Worm (Caenorhabditis elegans) whole organism, late embryonic: ENCODE results near the gene F25E5.2.

Source experiments
- C08G9.2 ChIP-seq: sonication (generic microtip); optimal IDR thresholded peaks from 2 replicates; lab custom pipeline; 2016; ENCODE audit warnings: mild to moderate bottlenecking, missing genetic modification characterization, moderate library complexity, missing compliant biosample characterization
- C38D4.7 ChIP-seq: fragments of 200-800 bp; sonication (Bioruptor generic); optimal IDR thresholded peaks from 2 replicates; lab custom pipeline; 2018; ENCODE audit warnings: mild to moderate bottlenecking, missing genetic modification characterization, moderate library complexity, missing compliant biosample characterization
- F13H6.1 ChIP-seq: sonication (generic microtip); optimal IDR thresholded peaks from 2 replicates; lab custom pipeline; 2016; ENCODE audit warnings: missing genetic modification characterization, missing compliant biosample characterization
- K02D7.2 ChIP-seq: sonication (generic microtip); optimal IDR thresholded peaks from 2 replicates; lab custom pipeline; 2017; ENCODE audit warnings: mild to moderate bottlenecking, missing genetic modification characterization, missing compliant biosample characterization
- K09A11.1 ChIP-seq: sonication (generic microtip); optimal IDR thresholded peaks from 2 replicates; lab custom pipeline; 2017; ENCODE audit warnings: antibody characterized with exemption, mild to moderate bottlenecking, missing genetic modification characterization, missing compliant biosample characterization; ENCODE audit not compliant: insufficient read depth
- Y22D7AL.16 ChIP-seq: sonication (generic microtip); optimal IDR thresholded peaks from 2 replicates; lab custom pipeline; 2016; ENCODE audit warnings: missing genetic modification characterization, missing compliant biosample characterization
- ahr-1 ChIP-seq: sonication (generic microtip); optimal IDR thresholded peaks from 2 replicates; lab custom pipeline; 2016; ENCODE audit warnings: missing genetic modification characterization, missing compliant biosample characterization
- ceh-18 ChIP-seq: sonication (generic microtip); optimal IDR thresholded peaks from 2 replicates; lab custom pipeline; 2016; ENCODE audit warnings: missing genetic modification characterization, missing compliant biosample characterization
- ceh-19 ChIP-seq: fragments of 200-800 bp; sonication (Bioruptor generic); optimal IDR thresholded peaks from 2 replicates; lab custom pipeline; 2018; ENCODE audit warnings: mild to moderate bottlenecking, missing genetic modification characterization, missing compliant biosample characterization
- ceh-22 ChIP-seq: sonication (generic microtip); optimal IDR thresholded peaks from 2 replicates; lab custom pipeline; 2017; ENCODE audit warnings: missing biosample characterization, missing genetic modification characterization
- ceh-30 ChIP-seq: fragments of 150-350 bp; optimal IDR thresholded peaks from 2 replicates; lab custom pipeline; 2014; ENCODE audit warnings: missing biosample characterization, missing genetic modification characterization
- ceh-31 ChIP-seq: sonication (generic microtip); optimal IDR thresholded peaks from 2 replicates; lab custom pipeline; 2016; ENCODE audit warnings: missing genetic modification characterization, missing compliant biosample characterization
- ceh-34 ChIP-seq: sonication (generic microtip); optimal IDR thresholded peaks from 2 replicates; lab custom pipeline; 2016; ENCODE audit warnings: mild to moderate bottlenecking, missing genetic modification characterization, missing compliant biosample characterization
- ceh-45 ChIP-seq: fragments of 200-800 bp; sonication (Bioruptor generic); IDR thresholded peaks from 2 replicates; pipeline ENCODE4 v1.3.6; 2022; ENCODE audit warnings: missing genetic modification reagents, missing genetic modification characterization, missing compliant biosample characterization
- ceh-48 ChIP-seq: sonication (generic microtip); optimal IDR thresholded peaks from 2 replicates; lab custom pipeline; 2016; ENCODE audit warnings: missing genetic modification characterization, inconsistent platforms, missing compliant biosample characterization
- che-1 ChIP-seq: sonication (generic microtip); optimal IDR thresholded peaks from 2 replicates; lab custom pipeline; 2016; ENCODE audit warnings: mild to moderate bottlenecking, missing genetic modification characterization, missing compliant biosample characterization
- dve-1 ChIP-seq: sonication (generic microtip); optimal IDR thresholded peaks from 2 replicates; lab custom pipeline; 2017; ENCODE audit warnings: antibody characterized with exemption, mild to moderate bottlenecking, missing genetic modification characterization, missing compliant biosample characterization
- elt-2 ChIP-seq: sonication (generic microtip); optimal IDR thresholded peaks from 2 replicates; lab custom pipeline; 2016; ENCODE audit warnings: missing genetic modification reagents, missing genetic modification characterization, missing compliant biosample characterization
- fax-1 ChIP-seq: sonication (generic microtip); optimal IDR thresholded peaks from 2 replicates; lab custom pipeline; 2016; ENCODE audit warnings: missing genotype, missing genetic modification characterization, missing compliant biosample characterization
- gmeb-2 ChIP-seq: sonication (generic microtip); optimal IDR thresholded peaks from 2 replicates; lab custom pipeline; 2016; ENCODE audit warnings: missing genetic modification characterization, inconsistent platforms, missing compliant biosample characterization
- hlh-15 ChIP-seq: sonication (generic microtip); optimal IDR thresholded peaks from 2 replicates; lab custom pipeline; 2016; ENCODE audit warnings: missing genetic modification characterization, missing compliant biosample characterization
- hlh-30 ChIP-seq: sonication (generic microtip); optimal IDR thresholded peaks from 2 replicates; lab custom pipeline; 2017; ENCODE audit warnings: antibody characterized with exemption, missing genetic modification characterization, missing compliant biosample characterization; ENCODE audit not compliant: insufficient read depth
- lim-6 ChIP-seq: sonication (generic microtip); optimal IDR thresholded peaks from 2 replicates; lab custom pipeline; 2016; ENCODE audit warnings: missing genetic modification characterization, missing compliant biosample characterization
- lin-11 ChIP-seq: fragments of 200-800 bp; sonication (Bioruptor generic); optimal IDR thresholded peaks from 2 replicates; lab custom pipeline; 2018; ENCODE audit warnings: mild to moderate bottlenecking, missing genetic modification characterization, missing compliant biosample characterization
- madf-2 ChIP-seq: sonication (generic microtip); optimal IDR thresholded peaks from 2 replicates; lab custom pipeline; 2017; ENCODE audit warnings: missing genetic modification characterization, missing compliant biosample characterization
- nhr-11 ChIP-seq: fragments of 150-350 bp; optimal IDR thresholded peaks from 2 replicates; lab custom pipeline; 2014; ENCODE audit warnings: missing biosample characterization, missing genetic modification characterization
- npax-4 ChIP-seq: sonication (generic microtip); optimal IDR thresholded peaks from 2 replicates; lab custom pipeline; 2016; ENCODE audit warnings: missing genetic modification characterization, missing compliant biosample characterization
- odd-2 ChIP-seq: sonication (generic microtip); optimal IDR thresholded peaks from 2 replicates; lab custom pipeline; 2017; ENCODE audit warnings: antibody characterized with exemption, mild to moderate bottlenecking, missing genetic modification characterization, missing compliant biosample characterization
- pha-2 ChIP-seq: sonication (generic microtip); optimal IDR thresholded peaks from 2 replicates; lab custom pipeline; 2017; ENCODE audit warnings: mild to moderate bottlenecking, missing genetic modification characterization, missing compliant biosample characterization
- pqm-1 ChIP-seq: sonication (generic microtip); optimal IDR thresholded peaks from 2 replicates; lab custom pipeline; 2016; ENCODE audit warnings: missing genetic modification characterization, missing compliant biosample characterization
- pros-1 ChIP-seq: fragments of 150-350 bp; optimal IDR thresholded peaks from 2 replicates; lab custom pipeline; 2014; ENCODE audit warnings: missing biosample characterization, missing genetic modification reagents, missing genetic modification characterization
- ref-2 ChIP-seq: sonication (generic microtip); optimal IDR thresholded peaks from 2 replicates; lab custom pipeline; 2016; ENCODE audit warnings: missing genetic modification characterization, missing compliant biosample characterization
- sdc-2 ChIP-seq: sonication (generic microtip); optimal IDR thresholded peaks from 2 replicates; lab custom pipeline; 2016; ENCODE audit warnings: missing genotype, missing genetic modification characterization, missing compliant biosample characterization
- syd-9 ChIP-seq: sonication (generic microtip); optimal IDR thresholded peaks from 2 replicates; lab custom pipeline; 2016; ENCODE audit warnings: mild to moderate bottlenecking, missing genetic modification characterization, moderate library complexity, missing compliant biosample characterization
- tbx-2 ChIP-seq: sonication (generic microtip); optimal IDR thresholded peaks from 2 replicates; lab custom pipeline; 2016; ENCODE audit warnings: missing genetic modification characterization, missing compliant biosample characterization
- ttx-3 ChIP-seq: sonication (generic microtip); optimal IDR thresholded peaks from 2 replicates; lab custom pipeline; 2016; ENCODE audit warnings: missing genetic modification reagents, missing genetic modification characterization, missing compliant biosample characterization
- unc-3 ChIP-seq, 2 experiments: fragments of 200-800 bp in 1 of 2; sonication (Bioruptor generic) in 1 of 2; sonication (generic microtip) in 1 of 2; conservative IDR thresholded peaks in 1 of 2; optimal IDR thresholded peaks in 1 of 2; 2 replicates each; pipeline versions ENCODE4 v1.3.6 to Lab custom; 2016 to 2022; ENCODE audit warnings: missing compliant biosample characterization in 2 of 2, missing genetic modification characterization in 2 of 2, missing genetic modification reagents in 1 of 2
- unc-42 ChIP-seq: sonication (generic microtip); optimal IDR thresholded peaks from 2 replicates; lab custom pipeline; 2016; ENCODE audit warnings: missing genotype, missing genetic modification characterization, missing compliant biosample characterization
- unc-86 ChIP-seq: sonication (generic microtip); optimal IDR thresholded peaks from 2 replicates; lab custom pipeline; 2016; ENCODE audit warnings: missing genetic modification characterization, missing compliant biosample characterization
- ztf-16 ChIP-seq: sonication (generic microtip); optimal IDR thresholded peaks from 2 replicates; lab custom pipeline; 2017; ENCODE audit warnings: missing genetic modification characterization, missing compliant biosample characterization

The F25E5.2 gene

ce11 chrV:7437538-7437937, 17.6 kb upstream of the F25E5.2 start, which contains the start of gene F25E5.9:
Gene F25E5.9 (minus strand): TSS chrV:7437919.
- TF ChIP-seq ceh-45 (no peak), unc-42 (tag; lab: Kevin White, UChicago) (no peak), lin-11 (tag; lab: Kevin White, UChicago) (no peak), hlh-30 (tag; lab: Kevin White, UChicago) (no peak), lim-6 (no peak), odd-2 (tag; lab: Kevin White, UChicago) (no peak), pqm-1 (tag; lab: Kevin White, UChicago) (no peak), elt-2 (tag; lab: Kevin White, UChicago) (no peak), ztf-16 (tag; lab: Kevin White, UChicago) (no peak), unc-3 (GFP tag; conservative IDR thresholded peaks at IDR 0.05; lab: Robert Waterston, UW) (no peak), unc-3 (tag; optimal IDR thresholded peaks at IDR 0.05; lab: Kevin White, UChicago) (no peak), ref-2 (tag; lab: Kevin White, UChicago) (no peak), ceh-18 (no peak), syd-9 (tag; lab: Kevin White, UChicago) (no peak), ceh-22 (tag; lab: Kevin White, UChicago) (no peak), unc-86 (no peak), ceh-31 (no peak), K02D7.2 (tag; lab: Kevin White, UChicago) (no peak), pros-1 (tag; lab: Kevin White, UChicago) (no peak)

- TF ChIP-seq odd-2 (tag; lab: Kevin White, UChicago), result no peak
- TF ChIP-seq K09A11.1 (tag; lab: Kevin White, UChicago), result no peak
- no peak for TF ChIP-seq ceh-34 (tag; lab: Kevin White, UChicago)
- TF ChIP-seq sdc-2, result no peak
- no peak for TF ChIP-seq dve-1 (tag; lab: Kevin White, UChicago)
- no peak for TF ChIP-seq syd-9 (tag; lab: Kevin White, UChicago)
- no peak for TF ChIP-seq madf-2 (tag; lab: Kevin White, UChicago)
- TF ChIP-seq K02D7.2 (tag; lab: Kevin White, UChicago), result no peak
- no peak for TF ChIP-seq ceh-31
- TF ChIP-seq ceh-30 (tag; lab: Kevin White, UChicago), result no peak
- no peak for TF ChIP-seq unc-42 (tag; lab: Kevin White, UChicago)
- TF ChIP-seq pha-2, result no peak
- TF ChIP-seq gmeb-2, result no peak
- no peak for TF ChIP-seq C38D4.7
- no peak for TF ChIP-seq unc-3 (GFP tag; conservative IDR thresholded peaks at IDR 0.05; lab: Robert Waterston, UW)
- TF ChIP-seq unc-3 (tag; optimal IDR thresholded peaks at IDR 0.05; lab: Kevin White, UChicago), result no peak
- TF ChIP-seq lin-11 (tag; lab: Kevin White, UChicago), result no peak
- no peak for TF ChIP-seq ceh-45
- no peak for TF ChIP-seq ttx-3 (tag; lab: Kevin White, UChicago)
- no peak for TF ChIP-seq fax-1 (tag; lab: Kevin White, UChicago)
Measured at ce11 chrV:7437985-7438384, 17.1 kb upstream of the F25E5.2 start, which contains the start of gene F25E5.16. Gene F25E5.16 (plus strand): TSS chrV:7438285.

DNA sequence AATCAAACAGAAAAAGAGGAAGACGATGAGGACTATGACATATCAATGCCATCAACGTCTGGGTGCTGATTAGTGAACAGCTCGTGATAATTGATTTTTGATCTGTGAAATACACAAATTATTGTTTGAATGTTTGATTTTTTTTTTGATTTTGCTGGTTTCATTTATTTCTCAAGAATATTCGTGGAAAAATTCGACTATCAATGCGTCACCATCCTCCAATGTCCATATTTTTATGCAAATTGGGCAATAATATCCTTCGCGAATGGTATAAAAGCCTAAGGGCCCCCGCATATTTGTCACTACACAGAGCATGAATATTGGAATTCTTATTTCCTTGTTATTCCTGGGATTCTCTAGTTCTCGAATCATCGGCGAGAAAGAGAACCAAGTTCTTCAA, 15.3 kb upstream of the F25E5.2 start, which contains the start of gene try-13:
Gene try-13, plus strand, starts transcription at position 301 of the 400 bp plus-strand sequence.
- TF ChIP-seq C08G9.2 (no peak), pros-1 (tag; lab: Kevin White, UChicago) (no peak), hlh-15 (no peak), syd-9 (tag; lab: Kevin White, UChicago) (no peak), elt-2 (tag; lab: Kevin White, UChicago) (no peak), ceh-48 (tag; lab: Kevin White, UChicago) (no peak), ceh-19 (GFP tag; lab: Kevin White, UChicago) (no peak), hlh-30 (tag; lab: Kevin White, UChicago) (no peak), npax-4 (no peak), tbx-2 (tag; lab: Kevin White, UChicago) (no peak), che-1 (tag; lab: Kevin White, UChicago) (no peak), ttx-3 (tag; lab: Kevin White, UChicago) (no peak), pqm-1 (tag; lab: Kevin White, UChicago) (no peak), ceh-18 (no peak), madf-2 (tag; lab: Kevin White, UChicago) (no peak), ahr-1 (tag; lab: Kevin White, UChicago) (no peak), F13H6.1 (tag; lab: Kevin White, UChicago) (no peak), fax-1 (tag; lab: Kevin White, UChicago) (no peak), nhr-11 (no peak), Y22D7AL.16 (tag; lab: Kevin White, UChicago) (no peak)
